Worm (Caenorhabditis elegans): ENCODE measurements around the gene F32F2.4.

- TF ChIP-seq nhr-28 (tag; optimal IDR thresholded peaks at IDR 0.05) (no peak), lin-15B (tag; optimal IDR thresholded peaks at IDR 0.05) (no peak), lin-39 (tag; optimal IDR thresholded peaks at IDR 0.05) (no peak), mdl-1 (tag; optimal IDR thresholded peaks at IDR 0.05) (no peak), tbx-2 (tag; optimal IDR thresholded peaks at IDR 0.05) (no peak), fos-1 (tag; optimal IDR thresholded peaks at IDR 0.05) (no peak), elt-2 (tag; optimal IDR thresholded peaks at IDR 0.05) (no peak), ztf-11 (tag; optimal IDR thresholded peaks at IDR 0.05) (no peak), nhr-237 (tag; optimal IDR thresholded peaks at IDR 0.05) (no peak)
Measured at ce11 chrV:13300492-13300891, 24.4 kb downstream of the F32F2.4 start.

Data from whole organism, L3 larva.